Worm (Caenorhabditis elegans) whole organism, late embryonic: Measurements from ENCODE around the gene cutl-25.

Experiments
- ceh-19 ChIP-seq: fragments of 200-800 bp; sonication (Bioruptor generic); optimal IDR thresholded peaks from 2 replicates; lab custom pipeline; 2018; ENCODE audit warnings: mild to moderate bottlenecking, missing genetic modification characterization, missing compliant biosample characterization
- ceh-45 ChIP-seq: fragments of 200-800 bp; sonication (Bioruptor generic); IDR thresholded peaks from 2 replicates; pipeline ENCODE4 v1.3.6; 2022; ENCODE audit warnings: missing genetic modification reagents, missing genetic modification characterization, missing compliant biosample characterization
- ceh-48 ChIP-seq: sonication (generic microtip); optimal IDR thresholded peaks from 2 replicates; lab custom pipeline; 2016; ENCODE audit warnings: missing genetic modification characterization, inconsistent platforms, missing compliant biosample characterization
- elt-2 ChIP-seq: sonication (generic microtip); optimal IDR thresholded peaks from 2 replicates; lab custom pipeline; 2016; ENCODE audit warnings: missing genetic modification reagents, missing genetic modification characterization, missing compliant biosample characterization
- hlh-30 ChIP-seq: sonication (generic microtip); optimal IDR thresholded peaks from 2 replicates; lab custom pipeline; 2017; ENCODE audit warnings: antibody characterized with exemption, missing genetic modification characterization, missing compliant biosample characterization; ENCODE audit not compliant: insufficient read depth
- pat-9 ChIP-seq: fragments of 200-800 bp; sonication (Bioruptor generic); optimal IDR thresholded peaks from 2 replicates; lab custom pipeline; 2018; ENCODE audit warnings: mild to moderate bottlenecking, missing genetic modification characterization, moderate library complexity, missing compliant biosample characterization

cutl-25 gene

ce11 chrIII:3018822-3019221, 28.1 kb downstream of the cutl-25 start:
- no peak for TF ChIP-seq pat-9 (tag; lab: Kevin White, UChicago)
- TF ChIP-seq elt-2 (tag; lab: Kevin White, UChicago), result no peak

DNA sequence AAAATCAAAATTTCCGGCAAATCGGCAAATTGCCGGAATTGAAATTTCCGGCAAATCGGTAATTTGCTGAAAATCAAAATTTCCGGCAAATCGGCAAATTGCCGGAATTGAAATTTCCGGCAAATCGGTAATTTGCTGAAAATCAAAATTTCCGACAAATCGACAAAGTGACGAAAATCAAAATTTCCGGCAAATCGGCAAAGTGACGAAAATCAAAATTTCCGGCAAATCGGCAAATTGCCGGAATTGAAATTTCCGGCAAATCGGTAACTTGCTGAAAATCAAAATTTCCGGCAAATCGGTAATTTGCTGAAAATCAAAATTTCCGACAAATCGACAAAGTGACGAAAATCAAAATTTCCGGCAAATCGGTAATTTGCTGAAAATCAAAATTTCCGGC, 35.3 kb downstream of the cutl-25 start:
- 0 out of 2 replicates have a peak, but pooled peaks have one; percentile 44 for TF ChIP-seq ceh-45

ce11 chrIII:2995288-2995687, 51.7 kb downstream of the cutl-25 start:
- TF ChIP-seq ceh-48 (tag; lab: Kevin White, UChicago) (peak; percentile 62), ceh-19 (no peak)
- TF ChIP-seq, all 69 proteins: peak for 1

- peak; percentile 81 for TF ChIP-seq ceh-48 (tag; lab: Kevin White, UChicago)
- no peak for TF ChIP-seq hlh-30 (tag; lab: Kevin White, UChicago)
Observed at ce11 chrIII:2993963-2994362, 53.0 kb downstream of the cutl-25 start.
